Worm (Caenorhabditis elegans) whole organism, L4/young adult: ENCODE measurements around the gene str-27.

Experiments used
- dao-5 ChIP-seq: sonication (generic microtip); optimal IDR thresholded peaks from 2 replicates; lab custom pipeline; 2016; ENCODE audit warnings: missing genotype, missing genetic modification characterization, moderate library complexity, missing compliant biosample characterization
- him-1 ChIP-seq: sonication (generic microtip); optimal IDR thresholded peaks from 2 replicates; lab custom pipeline; 2016; ENCODE audit warnings: missing genotype, missing genetic modification reagents, missing genetic modification characterization, missing compliant biosample characterization

- TF ChIP-seq him-1 (tag; lab: Kevin White, UChicago): no peak
- TF ChIP-seq dao-5 (tag; lab: Kevin White, UChicago): no peak
These were observed at the start of gene str-27 for ce11 chrV:15735720-15736119.
